Fruit fly (Drosophila melanogaster): ENCODE data around the gene Nufip.

DNA sequence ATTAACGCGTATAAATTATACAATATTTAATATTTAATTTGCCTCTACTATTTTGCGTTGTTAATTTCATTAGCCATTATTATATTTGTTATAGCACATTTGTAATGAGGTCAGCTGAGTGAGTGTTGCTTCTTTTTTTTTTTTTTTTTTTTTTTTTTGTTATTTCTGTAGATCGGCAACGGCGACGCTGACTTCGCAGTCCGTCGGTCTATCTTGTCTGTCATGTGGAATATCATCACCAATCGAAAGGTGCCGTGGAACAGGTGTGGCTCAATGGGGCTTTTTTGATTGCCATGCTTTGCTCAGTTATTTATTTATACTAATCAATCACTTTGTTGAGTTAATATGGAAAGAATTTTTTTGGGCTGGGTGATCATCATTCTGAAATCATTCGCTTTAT, 34.5 kb upstream of the Nufip start:
- no peak for TF ChIP-seq CG8159 (tag; optimal IDR thresholded peaks at IDR 0.05)
- no peak for TF ChIP-seq rn (GFP tag; IDR thresholded peaks at IDR 0.05)
- TF ChIP-seq CG12605 (GFP tag; IDR thresholded peaks at IDR 0.05) = no peak
- no peak for TF ChIP-seq Pif1A (GFP tag; optimal IDR thresholded peaks at IDR 0.05)
- TF ChIP-seq gl (tag; optimal IDR thresholded peaks at IDR 0.05) = no peak
- no peak for TF ChIP-seq fd96Ca (GFP tag; IDR thresholded peaks at IDR 0.05)
- TF ChIP-seq CG17806 (tag; optimal IDR thresholded peaks at IDR 0.05) = no peak
- no peak for TF ChIP-seq Snoo (tag; optimal IDR thresholded peaks at IDR 0.05)
- TF ChIP-seq Ets98B (GFP tag; IDR thresholded peaks at IDR 0.05) = no peak
